Fruit fly (Drosophila melanogaster): ENCODE measurements around the gene Thor.

The Thor gene

dm6 chr2L:3477057-3477755, 1.0 kb upstream of the Thor start (continued):
- no peak for TF ChIP-seq Dp (GFP tag; optimal IDR thresholded peaks at IDR 0.05)
- TF ChIP-seq lmd (GFP tag; IDR thresholded peaks at IDR 0.05) = peak; percentile 34; the same call in 1 of the 2 replicates
- TF ChIP-seq Oli (tag; optimal IDR thresholded peaks at IDR 0.05) = peak; percentile 50
- no peak for TF ChIP-seq oc (tag; optimal IDR thresholded peaks at IDR 0.05)
- TF ChIP-seq Gsc (GFP tag; IDR thresholded peaks at IDR 0.05) = no peak
- TF ChIP-seq CG15696 (tag; optimal IDR thresholded peaks at IDR 0.05) = no peak
- no peak for TF ChIP-seq gcm2 (GFP tag; optimal IDR thresholded peaks at IDR 0.05)
- TF ChIP-seq sug (tag; optimal IDR thresholded peaks at IDR 0.05) = peak; percentile 38
- no peak for TF ChIP-seq CG6854 (GFP tag; optimal IDR thresholded peaks at IDR 0.05)
- TF ChIP-seq Hr3 (GFP tag; optimal IDR thresholded peaks at IDR 0.05) = no peak
- no peak for TF ChIP-seq CG10321 (GFP tag; IDR thresholded peaks at IDR 0.05)
- no peak for TF ChIP-seq salm (tag; optimal IDR thresholded peaks at IDR 0.05)
- TF ChIP-seq Dip3 (GFP tag; optimal IDR thresholded peaks at IDR 0.05) = peak; percentile 30
- peak; percentile 42 for TF ChIP-seq bcd (GFP tag; optimal IDR thresholded peaks at IDR 0.05)
- peak; percentile 33 for TF ChIP-seq Mad (GFP tag; optimal IDR thresholded peaks at IDR 0.05)
- no peak for TF ChIP-seq CG15479 (GFP tag; optimal IDR thresholded peaks at IDR 0.05)
- TF ChIP-seq gem (tag; optimal IDR thresholded peaks at IDR 0.05) = peak; percentile 64
- no peak for TF ChIP-seq sim (GFP tag; IDR thresholded peaks at IDR 0.05)
- no peak for TF ChIP-seq croc (GFP tag; conservative IDR thresholded peaks at IDR 0.05)
- TF ChIP-seq CG8359 (GFP tag; optimal IDR thresholded peaks at IDR 0.05; ENCODE audit: borderline replicate concordance) = no peak
- TF ChIP-seq run (tag; optimal IDR thresholded peaks at IDR 0.05) = no peak
- TF ChIP-seq CG4424 (GFP tag; optimal IDR thresholded peaks at IDR 0.05) = peak; percentile 33
- TF ChIP-seq nmo (GFP tag; optimal IDR thresholded peaks at IDR 0.05) = peak; percentile 46
- TF ChIP-seq tx (GFP tag; optimal IDR thresholded peaks at IDR 0.05) = peak; percentile 37
- peak; percentile 3 to 44 for TF ChIP-seq chif (GFP tag; optimal IDR thresholded peaks at IDR 0.05)
- TF ChIP-seq CG11560 (tag; IDR thresholded peaks at IDR 0.05) = no peak
- peak; percentile 10 for TF ChIP-seq CG10267 (tag; optimal IDR thresholded peaks at IDR 0.05)
- peak; percentile 28 for TF ChIP-seq CG18262 (tag; optimal IDR thresholded peaks at IDR 0.05)
- TF ChIP-seq CG2875 (GFP tag; optimal IDR thresholded peaks at IDR 0.05) = no peak
- TF ChIP-seq CkIIα-i1 (GFP tag; IDR thresholded peaks at IDR 0.05) = no peak
- TF ChIP-seq ara (GFP tag; IDR thresholded peaks at IDR 0.05) = no peak
- no peak for TF ChIP-seq seq (GFP tag; IDR thresholded peaks at IDR 0.05)
- TF ChIP-seq ken (GFP tag; IDR thresholded peaks at IDR 0.05) = peak; percentile 6; the same call in 1 of the 3 replicates
- no peak for TF ChIP-seq CG32772 (GFP tag; IDR thresholded peaks at IDR 0.05)
- TF ChIP-seq Hsf (GFP tag; optimal IDR thresholded peaks at IDR 0.05) = peak; percentile 41
- TF ChIP-seq wek (GFP tag; optimal IDR thresholded peaks at IDR 0.05) = no peak
- TF ChIP-seq Chrac-16 (GFP tag; optimal IDR thresholded peaks at IDR 0.05) = no peak
- TF ChIP-seq CG31365 (tag; optimal IDR thresholded peaks at IDR 0.05) = no peak
- TF ChIP-seq NC2α (GFP tag; optimal IDR thresholded peaks at IDR 0.05) = peak; percentile 7
- 0 out of 2 replicates have a peak, but pooled peaks have one; percentile 19 for TF ChIP-seq Scr (GFP tag; IDR thresholded peaks at IDR 0.05; ENCODE audit: partially characterized antibody)
- peak; percentile 40; the same call in 1 of the 2 replicates for TF ChIP-seq Rfx (GFP tag; IDR thresholded peaks at IDR 0.05)
- TF ChIP-seq CG6689 (GFP tag; IDR thresholded peaks at IDR 0.05) = no peak
- peak; percentile 51 for TF ChIP-seq mam (GFP tag; optimal IDR thresholded peaks at IDR 0.05)
- peak; percentile 59 for TF ChIP-seq CG32532 (GFP tag; IDR thresholded peaks at IDR 0.05)
- peak; percentile 57 for TF ChIP-seq CG7786 (GFP tag; optimal IDR thresholded peaks at IDR 0.05)
- TF ChIP-seq z (GFP tag; IDR thresholded peaks at IDR 0.05) = no peak
- no peak for TF ChIP-seq CG9876 (GFP tag; optimal IDR thresholded peaks at IDR 0.05)
- TF ChIP-seq CG15269 (tag; optimal IDR thresholded peaks at IDR 0.05) = peak; percentile 22
- TF ChIP-seq twi (tag; optimal IDR thresholded peaks at IDR 0.05) = no peak
- peak; percentile 83 for TF ChIP-seq CG2120 (GFP tag; optimal IDR thresholded peaks at IDR 0.05)
- no peak for TF ChIP-seq CG4360 (GFP tag; IDR thresholded peaks at IDR 0.05)
